Worm (Caenorhabditis elegans): ENCODE measurements around the gene F53B3.3.

The F53B3.3 gene

DNA sequence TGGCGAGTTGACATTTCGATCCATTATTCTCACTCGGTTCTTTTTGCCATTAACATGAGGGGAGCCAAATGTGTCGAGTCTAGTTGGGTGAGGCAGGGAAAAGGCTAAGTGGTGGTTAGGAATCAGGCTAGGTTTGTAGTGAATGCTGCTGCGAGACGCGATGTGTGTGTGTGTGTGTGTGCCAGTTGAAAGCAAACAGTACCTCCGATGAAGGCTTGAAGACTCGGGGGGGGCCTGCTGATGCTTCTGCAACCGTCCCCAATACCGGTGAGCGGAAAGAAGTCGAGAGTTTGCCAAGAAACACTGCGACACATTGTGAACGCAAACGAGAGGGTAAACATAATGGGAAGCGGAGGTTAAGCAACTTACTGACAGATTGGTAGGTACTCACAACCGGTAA, at the start of gene F53B3.3:
Gene F53B3.3 (minus strand): TSS at position 101 of the 400 bp plus-strand sequence.
- peak; percentile 43 for TF ChIP-seq pha-4 (tag; optimal IDR thresholded peaks at IDR 0.05)
- TF ChIP-seq ztf-4 (tag; optimal IDR thresholded peaks at IDR 0.05) = no peak
- no peak for TF ChIP-seq ceh-16 (tag; optimal IDR thresholded peaks at IDR 0.05)

DNA sequence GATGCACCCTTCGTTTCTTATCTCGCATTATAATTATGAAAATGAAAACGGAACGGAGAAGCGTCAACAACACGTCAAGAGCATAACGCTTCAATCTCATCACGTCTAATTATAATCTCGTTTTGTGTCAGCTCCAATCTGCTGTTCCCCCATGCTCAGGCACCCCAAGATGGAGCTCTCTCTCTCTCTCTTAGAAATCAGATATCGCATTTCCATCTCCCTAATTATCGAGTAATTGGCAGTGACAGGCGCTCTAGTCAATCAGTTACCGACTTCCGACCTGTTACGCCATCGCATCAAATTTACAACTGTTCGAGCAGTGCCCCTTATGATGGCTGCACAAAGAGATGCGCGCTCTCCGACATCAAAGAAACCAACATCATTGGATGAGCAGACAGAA, 49.5 kb upstream of the F53B3.3 start:
- TF ChIP-seq fkh-2 (tag; optimal IDR thresholded peaks at IDR 0.05) (no peak), fkh-10 (GFP tag; optimal IDR thresholded peaks at IDR 0.05) (no peak), daf-12 (tag; optimal IDR thresholded peaks at IDR 0.05) (no peak), egl-27 (tag; optimal IDR thresholded peaks at IDR 0.05) (no peak), skn-1 (tag; optimal IDR thresholded peaks at IDR 0.05) (no peak), ama-1 (optimal IDR thresholded peaks at IDR 0.05) (no peak), lin-39 (tag; optimal IDR thresholded peaks at IDR 0.05) (no peak), nhr-76 (tag; optimal IDR thresholded peaks at IDR 0.05) (no peak), mml-1 (tag; optimal IDR thresholded peaks at IDR 0.05) (no peak)

ce11 chrX:2919488-2919887, 48.6 kb upstream of the F53B3.3 start:
- TF ChIP-seq egl-27 (tag; optimal IDR thresholded peaks at IDR 0.05) (no peak), lin-39 (tag; optimal IDR thresholded peaks at IDR 0.05) (no peak), fkh-10 (GFP tag; optimal IDR thresholded peaks at IDR 0.05) (no peak), hmg-11 (tag; optimal IDR thresholded peaks at IDR 0.05) (no peak), ceh-82 (tag; optimal IDR thresholded peaks at IDR 0.05) (no peak), ama-1 (optimal IDR thresholded peaks at IDR 0.05) (no peak), pqm-1 (tag; optimal IDR thresholded peaks at IDR 0.05) (no peak), zag-1 (tag; optimal IDR thresholded peaks at IDR 0.05) (no peak), R02D3.7 (tag; optimal IDR thresholded peaks at IDR 0.05) (no peak), unc-62 (GFP tag; optimal IDR thresholded peaks at IDR 0.05) (no peak), nhr-237 (tag; optimal IDR thresholded peaks at IDR 0.05) (no peak), nhr-76 (tag; optimal IDR thresholded peaks at IDR 0.05) (no peak), mdl-1 (tag; optimal IDR thresholded peaks at IDR 0.05) (no peak), mml-1 (tag; optimal IDR thresholded peaks at IDR 0.05) (no peak), nhr-23 (tag; optimal IDR thresholded peaks at IDR 0.05) (no peak), ceh-9 (tag; optimal IDR thresholded peaks at IDR 0.05) (no peak), nhr-12 (tag; optimal IDR thresholded peaks at IDR 0.05) (no peak)

ce11 chrX:2912689-2913088, 41.8 kb upstream of the F53B3.3 start:
- no peak for TF ChIP-seq hmg-11 (tag; optimal IDR thresholded peaks at IDR 0.05)
- no peak for TF ChIP-seq nhr-237 (tag; optimal IDR thresholded peaks at IDR 0.05)
- no peak for TF ChIP-seq nhr-67 (tag; optimal IDR thresholded peaks at IDR 0.05)
- no peak for TF ChIP-seq sea-2 (GFP tag; optimal IDR thresholded peaks at IDR 0.05)
- no peak for TF ChIP-seq ZK546.5 (tag; optimal IDR thresholded peaks at IDR 0.05)
- no peak for TF ChIP-seq snpc-4 (tag; optimal IDR thresholded peaks at IDR 0.05)
- no peak for TF ChIP-seq zag-1 (tag; optimal IDR thresholded peaks at IDR 0.05)
- no peak for TF ChIP-seq mml-1 (tag; optimal IDR thresholded peaks at IDR 0.05)
- TF ChIP-seq fkh-2 (tag; optimal IDR thresholded peaks at IDR 0.05) = no peak
- no peak for TF ChIP-seq R02D3.7 (tag; optimal IDR thresholded peaks at IDR 0.05)
- TF ChIP-seq eor-1 (tag; optimal IDR thresholded peaks at IDR 0.05) = no peak
- no peak for TF ChIP-seq nhr-76 (tag; optimal IDR thresholded peaks at IDR 0.05)
- TF ChIP-seq mdl-1 (tag; optimal IDR thresholded peaks at IDR 0.05) = no peak
- no peak for TF ChIP-seq fos-1 (tag; optimal IDR thresholded peaks at IDR 0.05)
- TF ChIP-seq ceh-82 (tag; optimal IDR thresholded peaks at IDR 0.05) = no peak
- no peak for TF ChIP-seq ceh-9 (tag; optimal IDR thresholded peaks at IDR 0.05)

ce11 chrX:2909227-2909626, 38.3 kb upstream of the F53B3.3 start, which contains the start of gene nmy-1:
TSS of gene nmy-1 (plus strand) at chrX:2909527.
- TF ChIP-seq nhr-77 (tag; optimal IDR thresholded peaks at IDR 0.05) (no peak), tbx-2 (tag; optimal IDR thresholded peaks at IDR 0.05) (no peak), ztf-4 (tag; optimal IDR thresholded peaks at IDR 0.05) (no peak), unc-39 (tag; optimal IDR thresholded peaks at IDR 0.05) (no peak), egl-27 (tag; optimal IDR thresholded peaks at IDR 0.05) (no peak), nhr-28 (tag; optimal IDR thresholded peaks at IDR 0.05) (no peak), nhr-11 (tag; optimal IDR thresholded peaks at IDR 0.05) (no peak), lsy-12 (tag; optimal IDR thresholded peaks at IDR 0.05) (no peak), nfya-1 (tag; optimal IDR thresholded peaks at IDR 0.05; ENCODE audit: insufficient read depth) (no peak), mml-1 (tag; optimal IDR thresholded peaks at IDR 0.05) (no peak), eor-1 (tag; optimal IDR thresholded peaks at IDR 0.05) (no peak), fkh-2 (tag; optimal IDR thresholded peaks at IDR 0.05) (no peak), lin-15B (tag; optimal IDR thresholded peaks at IDR 0.05) (no peak), egl-5 (tag; optimal IDR thresholded peaks at IDR 0.05) (no peak), nhr-12 (tag; optimal IDR thresholded peaks at IDR 0.05) (no peak), nhr-43 (tag; optimal IDR thresholded peaks at IDR 0.05; ENCODE audit: poor library complexity, severe bottlenecking) (no peak)
